Fruit fly (Drosophila melanogaster): ENCODE data around the gene CG11977.

Gene CG11977

DNA sequence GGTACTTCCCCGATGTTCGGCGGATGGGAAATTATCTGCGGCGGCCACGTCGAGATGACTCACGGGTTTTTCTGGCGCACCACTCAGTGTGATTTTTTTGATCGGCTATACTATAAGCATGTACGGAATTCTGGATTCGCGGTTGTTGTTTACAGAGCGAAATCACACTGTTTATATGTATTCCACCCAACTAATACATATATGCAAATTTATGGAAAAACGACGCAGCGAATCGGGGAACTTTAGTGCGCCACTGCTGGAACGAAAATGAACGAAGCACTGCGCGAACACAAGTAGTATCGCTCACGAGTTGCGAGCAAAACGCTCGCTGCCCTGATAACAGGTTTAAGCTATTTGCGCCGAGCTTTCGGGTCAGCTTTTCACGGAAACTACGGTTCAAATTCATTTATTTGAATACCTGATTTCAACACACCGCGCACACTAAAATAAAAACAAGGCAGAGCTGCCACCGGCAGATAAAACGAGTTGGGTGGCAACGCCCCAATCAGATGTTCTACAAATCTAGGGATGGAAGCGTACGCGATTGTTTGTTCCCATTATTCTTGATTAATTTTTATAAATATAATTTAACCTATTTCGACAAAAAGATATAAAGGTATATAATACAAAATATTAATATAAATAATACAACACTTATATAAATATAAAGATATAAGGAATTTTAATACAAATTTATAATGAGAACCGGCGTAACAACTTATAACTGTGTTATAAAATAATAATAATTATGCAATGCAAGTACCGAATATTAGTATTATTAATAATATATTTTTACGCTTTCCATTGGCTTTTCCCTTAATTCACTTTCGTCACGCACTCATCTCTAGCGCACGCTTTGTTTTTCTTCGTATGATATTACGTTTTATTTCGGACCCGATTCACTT is 50.3 kb downstream of the CG11977 start, which contains the start of gene Rel (continued):
- TF ChIP-seq CG4424 (GFP tag; optimal IDR thresholded peaks at IDR 0.05): peak; percentile 50
- TF ChIP-seq amos (GFP tag; IDR thresholded peaks at IDR 0.05; ENCODE audit: partially characterized antibody): no peak
- TF ChIP-seq CG3995 (GFP tag; optimal IDR thresholded peaks at IDR 0.05): peak; percentile 54
- peak; percentile 31 for TF ChIP-seq CG7987 (GFP tag; optimal IDR thresholded peaks at IDR 0.05)
- peak; percentile 86 for TF ChIP-seq CG14710 (tag; optimal IDR thresholded peaks at IDR 0.05)
- TF ChIP-seq CG12071 (GFP tag; optimal IDR thresholded peaks at IDR 0.05): peak; percentile 59
- TF ChIP-seq lab (GFP tag; optimal IDR thresholded peaks at IDR 0.05): peak; percentile 68
- peak; percentile 91 for TF ChIP-seq CG2712 (tag; optimal IDR thresholded peaks at IDR 0.05)
- TF ChIP-seq CG33557 (GFP tag; optimal IDR thresholded peaks at IDR 0.05): peak; percentile 79
- TF ChIP-seq twi (tag; optimal IDR thresholded peaks at IDR 0.05): peak; percentile 66
- TF ChIP-seq CG10209 (GFP tag; optimal IDR thresholded peaks at IDR 0.05): peak; percentile 74
- TF ChIP-seq CG3407 (GFP tag; optimal IDR thresholded peaks at IDR 0.05): no peak
- TF ChIP-seq CG8388 (GFP tag; optimal IDR thresholded peaks at IDR 0.05): peak; percentile 69
- TF ChIP-seq CG10462 (GFP tag; optimal IDR thresholded peaks at IDR 0.05): peak; percentile 5
- TF ChIP-seq Eip74EF (GFP tag; optimal IDR thresholded peaks at IDR 0.05): peak in 1 of 2 experiments; percentile 24
- peak; percentile 78 for TF ChIP-seq CG15696 (tag; optimal IDR thresholded peaks at IDR 0.05)
- TF ChIP-seq Elba2 (GFP tag; optimal IDR thresholded peaks at IDR 0.05): no peak
- no peak for TF ChIP-seq GATAe (GFP tag; conservative IDR thresholded peaks at IDR 0.05)
- no peak for TF ChIP-seq Lhr (GFP tag; optimal IDR thresholded peaks at IDR 0.05)
- TF ChIP-seq scrt (GFP tag; optimal IDR thresholded peaks at IDR 0.05): peak; percentile 45
- peak; percentile 69 for TF ChIP-seq PHDP (tag; optimal IDR thresholded peaks at IDR 0.05)
- TF ChIP-seq Deaf1 (tag; optimal IDR thresholded peaks at IDR 0.05): peak; percentile 98
- peak; percentile 73 for TF ChIP-seq CG7556 (GFP tag; optimal IDR thresholded peaks at IDR 0.05)
- peak; percentile 30 for TF ChIP-seq zfh2 (GFP tag; optimal IDR thresholded peaks at IDR 0.05)
- TF ChIP-seq Side (GFP tag; optimal IDR thresholded peaks at IDR 0.05): peak; percentile 45
- TF ChIP-seq HmgD (GFP tag; optimal IDR thresholded peaks at IDR 0.05): no peak
- TF ChIP-seq Usf (GFP tag; optimal IDR thresholded peaks at IDR 0.05): peak; percentile 57
- TF ChIP-seq Xbp1 (GFP tag; optimal IDR thresholded peaks at IDR 0.05): peak; percentile 46
- peak; percentile 59 for TF ChIP-seq her (GFP tag; optimal IDR thresholded peaks at IDR 0.05)
- peak; percentile 97 for TF ChIP-seq CG9437 (GFP tag; optimal IDR thresholded peaks at IDR 0.05)
- peak; percentile 54 for TF ChIP-seq CG12299 (tag; optimal IDR thresholded peaks at IDR 0.05)
- TF ChIP-seq phol (tag; optimal IDR thresholded peaks at IDR 0.05): peak; percentile 83
- TF ChIP-seq sc (optimal IDR thresholded peaks at IDR 0.05): no peak
- peak; percentile 50 for TF ChIP-seq sc (GFP tag; optimal IDR thresholded peaks at IDR 0.05)
- peak; percentile 96 for TF ChIP-seq CG15514 (GFP tag; optimal IDR thresholded peaks at IDR 0.05)
- no peak for TF ChIP-seq wek (GFP tag; optimal IDR thresholded peaks at IDR 0.05)
- no peak for TF ChIP-seq CG16863 (GFP tag; optimal IDR thresholded peaks at IDR 0.05)
- TF ChIP-seq Abd-B (GFP tag; optimal IDR thresholded peaks at IDR 0.05): peak; percentile 58
- TF ChIP-seq p53 (GFP tag; optimal IDR thresholded peaks at IDR 0.05): no peak
- TF ChIP-seq CG5180 (GFP tag; optimal IDR thresholded peaks at IDR 0.05): no peak
- peak; percentile 78 for TF ChIP-seq Meics (GFP tag; optimal IDR thresholded peaks at IDR 0.05)
- TF ChIP-seq kay (GFP tag; optimal IDR thresholded peaks at IDR 0.05): peak; percentile 82
- no peak for TF ChIP-seq Doc2 (GFP tag; IDR thresholded peaks at IDR 0.05)
- TF ChIP-seq exex (tag; optimal IDR thresholded peaks at IDR 0.05): peak; percentile 35
- TF ChIP-seq pb (GFP tag; optimal IDR thresholded peaks at IDR 0.05): peak; percentile 34
- TF ChIP-seq CG14965 (GFP tag; optimal IDR thresholded peaks at IDR 0.05; ENCODE audit: borderline replicate concordance): no peak
- peak; percentile 40 for TF ChIP-seq CG1603 (tag; optimal IDR thresholded peaks at IDR 0.05)
